Fruit fly (Drosophila melanogaster) whole organism, pupa: ENCODE results near the gene CG33124.

Source experiments
- CG10348 ChIP-seq: fragments of 200-800 bp; sonication (Bioruptor generic); IDR thresholded peaks from 2 replicates; pipeline ENCODE4 v1.3.6; 2022; ENCODE audit warnings: missing biosample characterization, missing genetic modification characterization
- CG12605 ChIP-seq: fragments of 200-800 bp; sonication (Bioruptor generic); IDR thresholded peaks from 2 replicates; pipeline ENCODE4 v1.3.6; 2022; ENCODE audit warnings: missing biosample characterization, missing genetic modification characterization
- CG13204 ChIP-seq: fragments of 200-800 bp; sonication (Bioruptor generic); optimal IDR thresholded peaks from 2 replicates; lab custom pipeline; 2018; ENCODE audit warnings: missing biosample characterization, mild to moderate bottlenecking, missing genetic modification characterization, moderate library complexity
- CG14655 ChIP-seq: fragments of 200-800 bp; sonication (Bioruptor generic); optimal IDR thresholded peaks from 3 replicates; lab custom pipeline; 2017; ENCODE audit warnings: mild to moderate bottlenecking, missing biosample characterization, missing genetic modification reagents, missing genetic modification characterization
- CG15710 ChIP-seq: fragments of 200-800 bp; sonication (Bioruptor generic); optimal IDR thresholded peaks from 2 replicates; lab custom pipeline; 2018; ENCODE audit warnings: missing biosample characterization, mild to moderate bottlenecking, missing genetic modification characterization, moderate library complexity
- CG17806 ChIP-seq: fragments of 200-800 bp; sonication (Bioruptor generic); optimal IDR thresholded peaks from 2 replicates; lab custom pipeline; 2018; ENCODE audit warnings: missing biosample characterization, mild to moderate bottlenecking, missing genetic modification characterization, moderate library complexity
- CG32121 ChIP-seq: fragments of 200-800 bp; sonication (Bioruptor generic); IDR thresholded peaks from 2 replicates; pipeline ENCODE4 v1.3.6; 2022; ENCODE audit warnings: missing biosample characterization, missing genetic modification characterization
- CG34367 ChIP-seq: fragments of 200-800 bp; sonication (Bioruptor generic); optimal IDR thresholded peaks from 2 replicates; lab custom pipeline; 2018; ENCODE audit warnings: missing biosample characterization, mild to moderate bottlenecking, missing genetic modification characterization
- CG4496 ChIP-seq: fragments of 200-800 bp; sonication (Bioruptor generic); IDR thresholded peaks from 3 replicates; pipeline ENCODE4 v1.3.6; 2022; ENCODE audit warnings: missing biosample characterization, missing genetic modification characterization
- CG8159 ChIP-seq: fragments of 200-800 bp; sonication (Bioruptor generic); optimal IDR thresholded peaks from 3 replicates; lab custom pipeline; 2018; ENCODE audit warnings: missing biosample characterization, mild to moderate bottlenecking, missing genetic modification characterization, moderate library complexity
- CG8301 ChIP-seq: fragments of 200-800 bp; sonication (Bioruptor generic); optimal IDR thresholded peaks from 2 replicates; lab custom pipeline; 2018; ENCODE audit warnings: missing biosample characterization, mild to moderate bottlenecking, missing genetic modification characterization
- CG9948 ChIP-seq: fragments of 200-800 bp; sonication (Bioruptor generic); optimal IDR thresholded peaks from 2 replicates; lab custom pipeline; 2018; ENCODE audit warnings: missing biosample characterization, mild to moderate bottlenecking, missing genetic modification characterization, moderate library complexity
- D1 ChIP-seq: fragments of 200-800 bp; sonication (Bioruptor generic); optimal IDR thresholded peaks from 2 replicates; lab custom pipeline; 2018; ENCODE audit warnings: missing biosample characterization, mild to moderate bottlenecking, missing genetic modification characterization, moderate library complexity
- EcR ChIP-seq: fragments of 200-800 bp; sonication (Bioruptor generic); optimal IDR thresholded peaks from 3 replicates; lab custom pipeline; 2019; ENCODE audit warnings: missing biosample characterization, missing genetic modification characterization, mild to moderate bottlenecking, moderate library complexity, missing genetic modification reagents
- Ets98B ChIP-seq: fragments of 200-800 bp; sonication (Bioruptor generic); IDR thresholded peaks from 2 replicates; pipeline ENCODE4 v1.3.6; 2022; ENCODE audit warnings: missing biosample characterization, missing genetic modification characterization
- Pif1A ChIP-seq: fragments of 200-800 bp; sonication (Bioruptor generic); optimal IDR thresholded peaks from 3 replicates; lab custom pipeline; 2016; ENCODE audit warnings: missing biosample characterization, missing genetic modification characterization
- Pif1B ChIP-seq: fragments of 200-800 bp; sonication (Bioruptor generic); optimal IDR thresholded peaks from 3 replicates; lab custom pipeline; 2016; ENCODE audit warnings: missing biosample characterization, missing genetic modification characterization
- Snoo ChIP-seq: fragments of 200-800 bp; sonication (Bioruptor generic); optimal IDR thresholded peaks from 3 replicates; lab custom pipeline; 2017; ENCODE audit warnings: missing biosample characterization, mild to moderate bottlenecking, missing genetic modification characterization, inconsistent platforms
- fd96Ca ChIP-seq: fragments of 200-800 bp; sonication (Bioruptor generic); IDR thresholded peaks from 3 replicates; pipeline ENCODE4 v1.3.6; 2022; ENCODE audit warnings: missing biosample characterization, missing genetic modification characterization
- gl ChIP-seq: fragments of 200-800 bp; sonication (Bioruptor generic); optimal IDR thresholded peaks from 2 replicates; lab custom pipeline; 2018; ENCODE audit warnings: missing biosample characterization, mild to moderate bottlenecking, missing genetic modification characterization
- rn ChIP-seq: fragments of 200-800 bp; sonication (Bioruptor generic); IDR thresholded peaks from 2 replicates; pipeline ENCODE4 v1.3.6; 2022; ENCODE audit warnings: missing biosample characterization, missing genetic modification characterization

The CG33124 gene

dm6 chr2L:2209002-2209401 is at the start of gene CG33124:
TSS of gene CG33124 (minus strand) at chr2L:2209102.
- TF ChIP-seq CG34367 (no peak), Pif1A (GFP tag; lab: Kevin White, UChicago) (no peak), CG13204 (GFP tag; lab: Kevin White, UChicago) (no peak), CG17806 (tag; lab: Kevin White, UChicago) (no peak), CG10348 (no peak), fd96Ca (no peak), CG4496 (no peak), Snoo (tag; lab: Kevin White, UChicago) (no peak), rn (no peak), CG15710 (tag; lab: Kevin White, UChicago) (no peak), CG14655 (GFP tag; lab: Kevin White, UChicago) (no peak)
- TF ChIP-seq, all 21 proteins: peak for 0

- TF ChIP-seq Pif1B (GFP tag; lab: Kevin White, UChicago) (no peak), D1 (tag; lab: Kevin White, UChicago) (no peak), CG8301 (tag; lab: Kevin White, UChicago) (no peak), CG17806 (tag; lab: Kevin White, UChicago) (no peak), CG8159 (tag; lab: Kevin White, UChicago) (no peak), Ets98B (GFP tag; lab: Robert Waterston, UW) (no peak), CG4496 (no peak), rn (no peak), Pif1A (GFP tag; lab: Kevin White, UChicago) (no peak), fd96Ca (no peak), CG9948 (no peak), EcR (GFP tag; lab: Kevin White, UChicago) (no peak), CG14655 (GFP tag; lab: Kevin White, UChicago) (no peak), CG12605 (no peak), CG10348 (no peak), CG34367 (no peak), CG15710 (tag; lab: Kevin White, UChicago) (no peak), gl (tag; lab: Kevin White, UChicago) (no peak)
These were observed 46.0 kb upstream of the CG33124 start, which contains the start of gene Send1 for dm6 chr2L:2254950-2255349. TSS of gene Send1 (minus strand) at chr2L:2255050.

dm6 chr2L:2252745-2253144 is 43.8 kb upstream of the CG33124 start, which contains the start of gene CG17234:
TSS of gene CG17234 (plus strand) at chr2L:2253045.
- TF ChIP-seq Pif1B (GFP tag; lab: Kevin White, UChicago) (no peak), CG15710 (tag; lab: Kevin White, UChicago) (no peak), rn (no peak), CG32121 (GFP tag; lab: Robert Waterston, UW) (no peak), CG13204 (GFP tag; lab: Kevin White, UChicago) (no peak), gl (tag; lab: Kevin White, UChicago) (no peak), CG17806 (tag; lab: Kevin White, UChicago) (no peak), CG4496 (no peak), D1 (tag; lab: Kevin White, UChicago) (no peak), EcR (GFP tag; lab: Kevin White, UChicago) (no peak), CG34367 (no peak), Ets98B (GFP tag; lab: Robert Waterston, UW) (no peak), fd96Ca (no peak), CG12605 (no peak), CG8301 (tag; lab: Kevin White, UChicago) (no peak), Snoo (tag; lab: Kevin White, UChicago) (no peak), CG10348 (no peak), Pif1A (GFP tag; lab: Kevin White, UChicago) (no peak), CG14655 (GFP tag; lab: Kevin White, UChicago) (no peak), CG8159 (tag; lab: Kevin White, UChicago) (no peak)

dm6 chr2L:2252241-2252640 is 43.3 kb upstream of the CG33124 start, which contains the start of gene CG17239:
TSS of gene CG17239 (minus strand) at chr2L:2252341.
- no peak for TF ChIP-seq CG8301 (tag; lab: Kevin White, UChicago)
- no peak for TF ChIP-seq CG13204 (GFP tag; lab: Kevin White, UChicago)
- no peak for TF ChIP-seq CG15710 (tag; lab: Kevin White, UChicago)
- TF ChIP-seq CG8159 (tag; lab: Kevin White, UChicago): no peak
- no peak for TF ChIP-seq Pif1A (GFP tag; lab: Kevin White, UChicago)
- TF ChIP-seq Ets98B (GFP tag; lab: Robert Waterston, UW): no peak
- TF ChIP-seq gl (tag; lab: Kevin White, UChicago): no peak
- no peak for TF ChIP-seq rn
- TF ChIP-seq Snoo (tag; lab: Kevin White, UChicago): no peak
- no peak for TF ChIP-seq CG12605
- no peak for TF ChIP-seq CG34367
- no peak for TF ChIP-seq EcR (GFP tag; lab: Kevin White, UChicago)
- TF ChIP-seq CG17806 (tag; lab: Kevin White, UChicago): no peak
- TF ChIP-seq Pif1B (GFP tag; lab: Kevin White, UChicago): no peak
- no peak for TF ChIP-seq fd96Ca
- TF ChIP-seq CG14655 (GFP tag; lab: Kevin White, UChicago): no peak
- no peak for TF ChIP-seq CG9948
- TF ChIP-seq CG10348: no peak
- TF ChIP-seq CG4496: no peak
- no peak for TF ChIP-seq D1 (tag; lab: Kevin White, UChicago)

dm6 chr2L:2251175-2251574 is 42.3 kb upstream of the CG33124 start, which contains the start of gene Ser12:
TSS of gene Ser12 (minus strand) at chr2L:2251275.
- TF ChIP-seq CG15710 (tag; lab: Kevin White, UChicago) (no peak), Ets98B (GFP tag; lab: Robert Waterston, UW) (no peak), fd96Ca (no peak), CG14655 (GFP tag; lab: Kevin White, UChicago) (no peak), CG4496 (no peak), EcR (GFP tag; lab: Kevin White, UChicago) (no peak)
- TF ChIP-seq, all 21 proteins: peak for 0

dm6 chr2L:2249578-2249977 is 40.7 kb upstream of the CG33124 start:
- TF ChIP-seq fd96Ca: 0 out of 3 replicates have a peak, but pooled peaks have one; percentile 25
- no peak for TF ChIP-seq CG17806 (tag; lab: Kevin White, UChicago)
- TF ChIP-seq CG8159 (tag; lab: Kevin White, UChicago): peak; percentile 36
